Worm (Caenorhabditis elegans): ENCODE results near the gene odc-1.

- TF ChIP-seq drap-1 (GFP tag; optimal IDR thresholded peaks at IDR 0.05) (no peak), unc-62 (GFP tag; optimal IDR thresholded peaks at IDR 0.05) (no peak), unc-39 (tag; optimal IDR thresholded peaks at IDR 0.05) (no peak), pha-4 (tag; optimal IDR thresholded peaks at IDR 0.05) (no peak), elt-1 (tag; optimal IDR thresholded peaks at IDR 0.05; ENCODE audit: borderline replicate concordance, insufficient read depth) (no peak)
Observed at ce11 chrV:6881735-6882134, 18.3 kb downstream of the odc-1 start.
